Fruit fly (Drosophila melanogaster): ENCODE data around the gene SerRS.

DNA sequence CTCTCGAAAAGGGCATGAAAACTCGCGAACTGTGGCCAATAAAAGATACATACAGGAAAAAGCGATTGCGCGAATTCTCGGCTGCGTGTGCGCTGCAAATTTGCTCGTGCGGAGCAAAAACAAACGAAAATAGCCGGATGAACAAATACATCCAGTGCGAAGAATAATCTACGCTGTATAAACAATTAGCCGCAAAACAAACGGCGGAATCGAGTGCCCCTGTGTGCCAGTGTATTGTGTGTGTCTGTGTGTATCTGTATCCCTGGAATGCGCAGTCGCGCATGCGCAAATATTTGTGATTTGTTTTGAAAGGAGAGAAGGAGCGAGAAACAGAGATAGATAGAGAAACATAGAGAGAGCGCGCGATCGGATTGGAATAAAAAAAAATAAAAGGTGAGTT lies 37.6 kb downstream of the SerRS start:
- TF ChIP-seq fru (GFP tag; optimal IDR thresholded peaks at IDR 0.05) (no peak), br (GFP tag; optimal IDR thresholded peaks at IDR 0.05) (no peak), usp (GFP tag; optimal IDR thresholded peaks at IDR 0.05) (no peak), psq (GFP tag; optimal IDR thresholded peaks at IDR 0.05) (no peak), OdsH (GFP tag; optimal IDR thresholded peaks at IDR 0.05) (no peak), pan (optimal IDR thresholded peaks at IDR 0.05) (no peak)
